Worm (Caenorhabditis elegans): ENCODE measurements around the gene glc-3.

DNA sequence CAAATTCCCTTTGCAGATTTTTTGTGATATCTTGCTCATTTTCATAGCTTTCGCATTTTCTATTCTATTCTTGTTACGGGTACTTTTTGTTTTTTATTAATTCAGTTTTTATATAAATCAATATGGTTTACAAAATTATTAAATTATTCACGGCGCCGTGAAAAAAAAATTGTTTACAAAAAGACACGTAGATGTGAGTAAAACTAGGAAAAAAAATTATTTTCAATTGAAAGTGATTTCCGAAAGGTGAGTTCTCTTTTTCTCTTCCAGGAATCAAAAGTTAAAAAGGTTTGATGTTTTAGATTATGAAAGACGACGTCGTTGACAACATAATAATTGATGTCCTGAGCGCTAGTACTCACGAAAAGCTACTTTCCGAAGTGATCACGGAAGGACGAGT, 45.3 kb downstream of the glc-3 start, which contains the start of gene C25A6.1:
- TF ChIP-seq T22C8.4 (GFP tag; IDR thresholded peaks at IDR 0.05), result no peak
- no peak for TF ChIP-seq cog-1 (tag; optimal IDR thresholded peaks at IDR 0.05)
- TF ChIP-seq ztf-29 (GFP tag; IDR thresholded peaks at IDR 0.05), result no peak
- no peak for TF ChIP-seq tab-1 (GFP tag; IDR thresholded peaks at IDR 0.05)
- TF ChIP-seq flt-1 (GFP tag; IDR thresholded peaks at IDR 0.05), result no peak
- no peak for TF ChIP-seq ref-1 (GFP tag; conservative IDR thresholded peaks at IDR 0.05)
- TF ChIP-seq klf-2 (GFP tag; conservative IDR thresholded peaks at IDR 0.05), result no peak
